Fruit fly (Drosophila melanogaster): ENCODE data around the gene Pvf1.

The Pvf1 gene

DNA sequence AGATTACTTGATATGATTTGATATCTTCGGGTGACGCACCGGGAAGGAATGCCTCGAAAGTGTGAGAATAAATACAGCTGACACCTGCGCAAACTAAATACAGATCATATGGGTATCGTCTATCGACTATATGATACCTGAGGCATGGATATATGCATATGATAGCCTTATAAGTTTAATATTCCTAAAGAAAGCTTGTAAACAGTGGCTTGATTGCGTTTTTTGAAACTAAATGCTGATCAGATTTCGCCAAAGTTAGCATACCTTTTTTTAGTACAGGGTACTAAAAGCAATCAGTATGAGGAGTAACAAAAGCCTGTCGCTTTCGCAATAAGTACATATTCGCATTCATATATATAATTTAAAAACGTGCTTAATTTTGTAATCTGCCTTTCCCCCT lies 1.9 kb downstream of the Pvf1 start (continued):
- TF ChIP-seq fd85E (GFP tag; optimal IDR thresholded peaks at IDR 0.05) (no peak), CG8632 (GFP tag; optimal IDR thresholded peaks at IDR 0.05) (peak; percentile 47), Eip78C (GFP tag) (peak; percentile 92), Hr39 (GFP tag; optimal IDR thresholded peaks at IDR 0.05) (peak; percentile 55), acj6 (GFP tag; optimal IDR thresholded peaks at IDR 0.05) (peak; percentile 68), svp (GFP tag) (peak; percentile 91), CG32006 (GFP tag; optimal IDR thresholded peaks at IDR 0.05) (peak; percentile 10), CG11902 (GFP tag; optimal IDR thresholded peaks at IDR 0.05) (peak; percentile 86), CG8319 (GFP tag; optimal IDR thresholded peaks at IDR 0.05) (peak; percentile 76), Blimp-1 (GFP tag; optimal IDR thresholded peaks at IDR 0.05) (peak; percentile 40), fd59A (GFP tag; optimal IDR thresholded peaks at IDR 0.05) (no peak), CG15336 (GFP tag; IDR thresholded peaks at IDR 0.05) (peak; percentile 45; the same call in 1 of the 2 replicates), Hr38 (GFP tag; optimal IDR thresholded peaks at IDR 0.05) (no peak), salr (GFP tag; optimal IDR thresholded peaks at IDR 0.05) (no peak), CG6792 (GFP tag; optimal IDR thresholded peaks at IDR 0.05) (peak; percentile 26), Ets96B (tag; optimal IDR thresholded peaks at IDR 0.05) (peak; percentile 51), Sox14 (GFP tag; optimal IDR thresholded peaks at IDR 0.05) (no peak), vri (GFP tag; optimal IDR thresholded peaks at IDR 0.05) (peak; percentile 27)

DNA sequence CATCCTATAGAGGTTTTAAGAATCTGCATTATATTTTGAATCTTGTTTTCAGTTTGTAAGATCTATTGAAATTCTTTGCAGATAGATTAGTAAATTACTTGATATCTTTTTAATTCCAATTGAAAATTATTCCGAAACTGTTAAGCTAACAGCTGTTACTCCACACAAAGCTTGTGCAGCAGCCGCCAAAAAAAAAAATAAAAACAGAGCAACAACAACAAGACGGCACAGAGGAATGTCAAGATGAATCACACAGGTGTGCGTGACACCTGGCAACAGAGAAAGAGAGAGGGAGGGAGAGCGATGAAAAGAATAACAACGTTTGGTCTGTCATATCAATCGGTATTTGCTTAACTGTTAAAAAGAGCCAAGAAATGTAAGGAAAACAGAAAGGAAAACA lies 2.5 kb downstream of the Pvf1 start:
- TF ChIP-seq Sox14 (GFP tag; optimal IDR thresholded peaks at IDR 0.05) (no peak), fkh (GFP tag; optimal IDR thresholded peaks at IDR 0.05) (peak; percentile 60), Ets21C (GFP tag; optimal IDR thresholded peaks at IDR 0.05) (no peak), CG6854 (GFP tag; optimal IDR thresholded peaks at IDR 0.05) (no peak), CG10669 (GFP tag; optimal IDR thresholded peaks at IDR 0.05) (no peak), lz (GFP tag; optimal IDR thresholded peaks at IDR 0.05) (no peak), dac (GFP tag; optimal IDR thresholded peaks at IDR 0.05) (no peak)

DNA sequence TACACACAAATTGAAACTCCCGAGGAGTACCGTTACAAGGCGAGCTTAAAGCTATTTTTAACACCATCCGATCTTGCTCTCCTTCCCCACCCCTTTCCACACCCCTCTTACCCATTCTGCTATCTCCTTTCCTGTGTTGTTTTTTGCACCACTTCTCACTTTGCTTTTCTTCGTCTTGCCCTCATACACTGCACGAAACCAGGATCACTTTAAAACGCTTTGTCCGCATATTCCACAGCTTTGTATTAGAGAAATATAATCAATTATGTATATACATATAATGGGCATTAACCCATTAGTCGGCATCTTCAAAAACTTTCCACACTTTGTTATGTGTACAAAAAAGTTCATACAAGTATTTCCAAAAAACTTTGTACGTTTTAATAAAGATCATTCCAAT lies 3.0 kb downstream of the Pvf1 start:
- peak; percentile 21; the same call in 1 of the 2 replicates for TF ChIP-seq CG11294 (GFP tag; IDR thresholded peaks at IDR 0.05)
- TF ChIP-seq CG32006 (GFP tag; optimal IDR thresholded peaks at IDR 0.05): peak; percentile 68
- TF ChIP-seq eg (GFP tag; IDR thresholded peaks at IDR 0.05): peak; percentile 51; the same call in 1 of the 3 replicates
- TF ChIP-seq Met (GFP tag; optimal IDR thresholded peaks at IDR 0.05): no peak
- TF ChIP-seq CG6854 (GFP tag; optimal IDR thresholded peaks at IDR 0.05): no peak
- peak; percentile 22 for TF ChIP-seq OdsH (GFP tag; optimal IDR thresholded peaks at IDR 0.05)
- peak; percentile 51 for TF ChIP-seq CG6808 (GFP tag; optimal IDR thresholded peaks at IDR 0.05)
- no peak for TF ChIP-seq vri (GFP tag; optimal IDR thresholded peaks at IDR 0.05)
- TF ChIP-seq CG1621 (tag; optimal IDR thresholded peaks at IDR 0.05): peak; percentile 22
- TF ChIP-seq dsx (GFP tag; optimal IDR thresholded peaks at IDR 0.05; ENCODE audit: poor library complexity, severe bottlenecking): peak; percentile 12
- peak; percentile 0 for TF ChIP-seq Sox14 (GFP tag; optimal IDR thresholded peaks at IDR 0.05)
- TF ChIP-seq achi (GFP tag; optimal IDR thresholded peaks at IDR 0.05): peak; percentile 2
- no peak for TF ChIP-seq CG7368 (GFP tag; optimal IDR thresholded peaks at IDR 0.05)
- TF ChIP-seq CG31627 (GFP tag; optimal IDR thresholded peaks at IDR 0.05): no peak
- peak; percentile 48 for TF ChIP-seq Ets96B (tag; optimal IDR thresholded peaks at IDR 0.05)
- TF ChIP-seq pdm3 (GFP tag; optimal IDR thresholded peaks at IDR 0.05): peak; percentile 32
- TF ChIP-seq Gug (GFP tag; IDR thresholded peaks at IDR 0.05): no peak
- no peak for TF ChIP-seq CG6276 (GFP tag; optimal IDR thresholded peaks at IDR 0.05)
- no peak for TF ChIP-seq CG15336 (GFP tag; IDR thresholded peaks at IDR 0.05)
- no peak for TF ChIP-seq CG11902 (GFP tag; optimal IDR thresholded peaks at IDR 0.05)
- TF ChIP-seq CG6163 (GFP tag; IDR thresholded peaks at IDR 0.05): peak; percentile 37; the same call in 1 of the 3 replicates
- TF ChIP-seq CG8319 (GFP tag; optimal IDR thresholded peaks at IDR 0.05): no peak
- peak; percentile 39 for TF ChIP-seq CG3032 (tag; optimal IDR thresholded peaks at IDR 0.05)
- TF ChIP-seq topi (GFP tag; optimal IDR thresholded peaks at IDR 0.05): no peak
- peak; percentile 79 for TF ChIP-seq Eip78C (GFP tag)
- no peak for TF ChIP-seq fkh (GFP tag; optimal IDR thresholded peaks at IDR 0.05)
- TF ChIP-seq fd59A (GFP tag; optimal IDR thresholded peaks at IDR 0.05): peak; percentile 35
- TF ChIP-seq CG16779 (tag; optimal IDR thresholded peaks at IDR 0.05): no peak
- no peak for TF ChIP-seq ss (GFP tag; optimal IDR thresholded peaks at IDR 0.05)
- TF ChIP-seq CG8632 (GFP tag; optimal IDR thresholded peaks at IDR 0.05): peak; percentile 3
- TF ChIP-seq net (GFP tag; optimal IDR thresholded peaks at IDR 0.05): peak; percentile 38
- TF ChIP-seq CG10669 (GFP tag; optimal IDR thresholded peaks at IDR 0.05): peak; percentile 47
- no peak for TF ChIP-seq CG3919 (GFP tag; optimal IDR thresholded peaks at IDR 0.05)
- TF ChIP-seq CG34406 (GFP tag; optimal IDR thresholded peaks at IDR 0.05): no peak
- no peak for TF ChIP-seq Blimp-1 (GFP tag; optimal IDR thresholded peaks at IDR 0.05)
- no peak for TF ChIP-seq fd85E (GFP tag; optimal IDR thresholded peaks at IDR 0.05)
- no peak for TF ChIP-seq lz (GFP tag; optimal IDR thresholded peaks at IDR 0.05)
- TF ChIP-seq Eip93F (GFP tag; optimal IDR thresholded peaks at IDR 0.05): no peak

Measured in whole organism, prepupa.